Fruit fly (Drosophila melanogaster): Measurements from ENCODE around the gene mRpL36.

Gene mRpL36

dm6 chr3L:8127712-8128210 lies 2.8 kb upstream of the mRpL36 start, which contains the start of the genes Cds and Uba2 (continued):
- TF ChIP-seq ftz-f1 (GFP tag; optimal IDR thresholded peaks at IDR 0.05) (peak; percentile 66), CG32532 (GFP tag; IDR thresholded peaks at IDR 0.05) (peak; percentile 95), CG9437 (GFP tag; optimal IDR thresholded peaks at IDR 0.05) (peak; percentile 81), wek (GFP tag; optimal IDR thresholded peaks at IDR 0.05) (peak; percentile 82), Dek (tag; optimal IDR thresholded peaks at IDR 0.05) (peak; percentile 94), CG31441 (GFP tag; IDR thresholded peaks at IDR 0.05) (peak; percentile 95), vfl (GFP tag; optimal IDR thresholded peaks at IDR 0.05) (peak; percentile 85), CG13775 (GFP tag; optimal IDR thresholded peaks at IDR 0.05) (peak; percentile 95), HHEX (GFP tag; optimal IDR thresholded peaks at IDR 0.05) (peak; percentile 93), trem (tag; optimal IDR thresholded peaks at IDR 0.05) (peak; percentile 85), CG16815 (GFP tag; optimal IDR thresholded peaks at IDR 0.05) (peak; percentile 87), CG2202 (tag; optimal IDR thresholded peaks at IDR 0.05) (peak; percentile 88), Dll (GFP tag; IDR thresholded peaks at IDR 0.05; ENCODE audit: partially characterized antibody) (no peak), CG2875 (GFP tag; optimal IDR thresholded peaks at IDR 0.05) (peak; percentile 80), tx (GFP tag; optimal IDR thresholded peaks at IDR 0.05) (peak; percentile 72), Dref (GFP tag; IDR thresholded peaks at IDR 0.05) (peak; percentile 43; the same call in 1 of the 2 replicates), CG8924 (tag; optimal IDR thresholded peaks at IDR 0.05) (peak; percentile 92), GATAe (GFP tag; conservative IDR thresholded peaks at IDR 0.05) (peak; percentile 89; the same call in 1 of the 2 replicates), fd3F (GFP tag; optimal IDR thresholded peaks at IDR 0.05) (peak; percentile 92), CG6683 (GFP tag; optimal IDR thresholded peaks at IDR 0.05) (peak; percentile 77), Hr51 (GFP tag; optimal IDR thresholded peaks at IDR 0.05) (peak; percentile 87 to 93), CG14710 (tag; optimal IDR thresholded peaks at IDR 0.05) (peak; percentile 95), Meics (GFP tag; optimal IDR thresholded peaks at IDR 0.05) (peak; percentile 94), CG7928 (GFP tag; optimal IDR thresholded peaks at IDR 0.05) (peak; percentile 92), CG15269 (tag; optimal IDR thresholded peaks at IDR 0.05) (peak; percentile 93), emc (GFP tag; optimal IDR thresholded peaks at IDR 0.05) (peak; percentile 53), CG10274 (GFP tag; optimal IDR thresholded peaks at IDR 0.05) (peak; percentile 66), zfh2 (GFP tag; optimal IDR thresholded peaks at IDR 0.05) (peak; percentile 90), CG12942 (GFP tag; optimal IDR thresholded peaks at IDR 0.05) (peak; percentile 94), CG14014 (GFP tag; IDR thresholded peaks at IDR 0.05) (peak; percentile 90), fu2 (GFP tag; optimal IDR thresholded peaks at IDR 0.05) (peak; percentile 71), Mrtf (GFP tag; IDR thresholded peaks at IDR 0.05) (peak; percentile 79), pnt (GFP tag; optimal IDR thresholded peaks at IDR 0.05) (peak; percentile 78), Ptx1 (GFP tag; IDR thresholded peaks at IDR 0.05) (peak; percentile 93), pros (GFP tag; optimal IDR thresholded peaks at IDR 0.05) (no peak), Ets65A (GFP tag) (peak; percentile 97), psq (GFP tag; optimal IDR thresholded peaks at IDR 0.05) (peak; percentile 84), Sry-δ (GFP tag; optimal IDR thresholded peaks at IDR 0.05) (peak; percentile 26), scrt (GFP tag; optimal IDR thresholded peaks at IDR 0.05) (peak; percentile 82), tgo (GFP tag; IDR thresholded peaks at IDR 0.05) (peak; percentile 92), aop (GFP tag; IDR thresholded peaks at IDR 0.05) (no peak), Lpt (GFP tag; optimal IDR thresholded peaks at IDR 0.05) (no peak), fd64A (GFP tag; optimal IDR thresholded peaks at IDR 0.05) (peak; percentile 49), Atf6 (GFP tag; IDR thresholded peaks at IDR 0.05) (peak; percentile 93), CG17829 (tag; optimal IDR thresholded peaks at IDR 0.05) (peak; percentile 94), tup (GFP tag; optimal IDR thresholded peaks at IDR 0.05) (peak; percentile 81), Hsf (GFP tag; optimal IDR thresholded peaks at IDR 0.05) (peak; percentile 87), ERR (GFP tag; optimal IDR thresholded peaks at IDR 0.05) (no peak), tna (GFP tag; IDR thresholded peaks at IDR 0.05; ENCODE audit: partially characterized antibody) (no peak), disco-r (GFP tag; optimal IDR thresholded peaks at IDR 0.05) (peak; percentile 23), sob (GFP tag; IDR thresholded peaks at IDR 0.05) (peak; percentile 96)

Measured in whole organism, embryonic.